Fruit fly (Drosophila melanogaster) whole organism, prepupa: ENCODE data around the gene Indy.

Experiments
- CG3032 ChIP-seq: fragments of 200-800 bp; optimal IDR thresholded peaks from 2 replicates; lab custom pipeline; 2019; ENCODE audit warnings: missing biosample characterization, mild to moderate bottlenecking, missing genetic modification characterization, moderate library complexity
- CG8119 ChIP-seq: fragments of 200-800 bp; sonication (Bioruptor generic); IDR thresholded peaks from 3 replicates; pipeline ENCODE4 v1.3.6; 2022; ENCODE audit warnings: missing biosample characterization, missing genetic modification characterization
- vri ChIP-seq: fragments of 200-800 bp; sonication (Bioruptor generic); optimal IDR thresholded peaks from 3 replicates; lab custom pipeline; 2016; ENCODE audit warnings: missing biosample characterization, mild to moderate bottlenecking, missing genetic modification characterization

dm6 chr3L:18854412-18854811, 8.3 kb upstream of the Indy start:
- TF ChIP-seq CG8119 (GFP tag; lab: Robert Waterston, UW) (no peak), vri (GFP tag; lab: Kevin White, UChicago) (no peak), CG3032 (no peak)
